Fruit fly (Drosophila melanogaster) whole organism, wandering third instar larva: ENCODE data around the gene PIG-L.

Experiments used
- CG32264 ChIP-seq: fragments of 200-800 bp; sonication (Bioruptor generic); optimal IDR thresholded peaks from 2 replicates; lab custom pipeline; 2016; ENCODE audit warnings: missing biosample characterization, missing genetic modification characterization
- CG9705 ChIP-seq: fragments of 200-800 bp; sonication (Bioruptor generic); optimal IDR thresholded peaks from 2 replicates; lab custom pipeline; 2018; ENCODE audit warnings: missing biosample characterization, mild to moderate bottlenecking, missing genetic modification characterization
- CrebA ChIP-seq: fragments of 200-800 bp; sonication (Bioruptor generic); optimal IDR thresholded peaks from 2 replicates; lab custom pipeline; 2016; ENCODE audit warnings: missing biosample characterization, mild to moderate bottlenecking, missing genetic modification characterization, borderline replicate concordance
- Dfd ChIP-seq: fragments of >200 bp; optimal IDR thresholded peaks from 2 replicates; lab custom pipeline; 2017; ENCODE audit warnings: missing biosample characterization, missing genetic modification characterization
- Dif ChIP-seq: fragments of 200-275, 200-300 bp; sonication (Bioruptor generic); optimal IDR thresholded peaks from 2 replicates; lab custom pipeline; 2018; ENCODE audit warnings: missing biosample characterization, missing genetic modification characterization; ENCODE audit not compliant: partially characterized antibody
- GATAd ChIP-seq: sonication (Bioruptor generic); optimal IDR thresholded peaks from 2 replicates; lab custom pipeline; 2016; ENCODE audit warnings: missing biosample characterization, missing genetic modification characterization
- HLH106 ChIP-seq: fragments of 200-800 bp; optimal IDR thresholded peaks from 3 replicates; lab custom pipeline; 2019; ENCODE audit warnings: missing biosample characterization, mild to moderate bottlenecking, missing genetic modification characterization, moderate library complexity
- Hr78 ChIP-seq: fragments of >200 bp; optimal IDR thresholded peaks from 2 replicates; lab custom pipeline; 2017; ENCODE audit warnings: missing biosample characterization, missing genetic modification characterization
- Hr83 ChIP-seq: fragments of 200-300 bp; sonication (Bioruptor generic); optimal IDR thresholded peaks from 2 replicates; lab custom pipeline; 2016; ENCODE audit warnings: missing biosample characterization, mild to moderate bottlenecking, missing genetic modification characterization, moderate library complexity; ENCODE audit not compliant: poor library complexity, severe bottlenecking
- Mio ChIP-seq: sonication (Bioruptor generic); optimal IDR thresholded peaks from 2 replicates; lab custom pipeline; 2016; ENCODE audit warnings: missing biosample characterization, missing genetic modification characterization
- Myc ChIP-seq: fragments of >200 bp; optimal IDR thresholded peaks from 2 replicates; lab custom pipeline; 2017
- N ChIP-seq: fragments of >200 bp; optimal IDR thresholded peaks from 2 replicates; lab custom pipeline; 2018; ENCODE audit warnings: missing biosample characterization, missing external identifiers, missing genetic modification characterization
- OdsH ChIP-seq: fragments of 200-800 bp; sonication (Bioruptor generic); optimal IDR thresholded peaks from 2 replicates; lab custom pipeline; 2016; ENCODE audit warnings: missing biosample characterization, mild to moderate bottlenecking, missing genetic modification characterization
- Rel ChIP-seq, 2 experiments: fragments of 200-800 bp; sonication (Bioruptor generic) in 1 of 2; optimal IDR thresholded peaks; 2 replicates in 1 of 2; 3 replicates in 1 of 2; lab custom pipeline; 2016 to 2019; ENCODE audit warnings: mild to moderate bottlenecking in 2 of 2, missing biosample characterization in 2 of 2, missing genetic modification characterization in 2 of 2, moderate library complexity in 1 of 2
- Sp1 ChIP-seq: fragments of 200-800 bp; sonication (Bioruptor generic); optimal IDR thresholded peaks from 3 replicates; lab custom pipeline; 2019; ENCODE audit warnings: missing biosample characterization, mild to moderate bottlenecking, missing genetic modification characterization, moderate library complexity
- Vsx2 ChIP-seq: fragments of 200-300, 225-300 bp; sonication (Bioruptor generic); optimal IDR thresholded peaks from 2 replicates; lab custom pipeline; 2018; ENCODE audit warnings: missing biosample characterization, missing genetic modification characterization; ENCODE audit not compliant: partially characterized antibody
- br ChIP-seq: fragments of 200-800 bp; sonication (Bioruptor generic); optimal IDR thresholded peaks from 2 replicates; lab custom pipeline; 2016; ENCODE audit warnings: missing biosample characterization, missing genetic modification characterization
- brk ChIP-seq: fragments of 200-800 bp; sonication (Bioruptor generic); optimal IDR thresholded peaks from 2 replicates; lab custom pipeline; 2016; ENCODE audit warnings: missing biosample characterization, mild to moderate bottlenecking, missing genetic modification characterization
- dl ChIP-seq, 2 experiments: fragments of 175-275, 200-275 bp in 1 of 2; fragments of 200-275 bp in 1 of 2; sonication (Bioruptor generic); optimal IDR thresholded peaks; lab custom pipeline; 2018; ENCODE audit warnings: mild to moderate bottlenecking in 2 of 2, missing biosample characterization in 2 of 2, missing genetic modification characterization in 2 of 2, moderate library complexity in 2 of 2; ENCODE audit not compliant: partially characterized antibody in 2 of 2, insufficient read depth in 1 of 2
- dmrt93B ChIP-seq: fragments of 200-800 bp; sonication (Bioruptor generic); optimal IDR thresholded peaks from 2 replicates; lab custom pipeline; 2018; ENCODE audit warnings: missing biosample characterization, mild to moderate bottlenecking, missing genetic modification characterization
- dsf ChIP-seq: sonication (Bioruptor generic); optimal IDR thresholded peaks from 2 replicates; lab custom pipeline; 2016; ENCODE audit warnings: missing biosample characterization, missing genetic modification characterization, borderline replicate concordance
- ey ChIP-seq: fragments of 200-800 bp; sonication (Bioruptor generic); optimal IDR thresholded peaks from 2 replicates; lab custom pipeline; 2016; ENCODE audit warnings: missing biosample characterization, missing genetic modification characterization
- foxo ChIP-seq, 2 experiments: fragments of 200-800 bp; sonication (Bioruptor generic); optimal IDR thresholded peaks; 2 replicates in 1 of 2; 3 replicates in 1 of 2; lab custom pipeline; 2016 to 2017; ENCODE audit warnings: missing biosample characterization in 2 of 2, missing genetic modification characterization in 2 of 2
- fru ChIP-seq: fragments of 200-800 bp; sonication (Bioruptor generic); optimal IDR thresholded peaks from 3 replicates; lab custom pipeline; 2016; ENCODE audit warnings: missing biosample characterization, mild to moderate bottlenecking, missing genetic modification characterization
- h ChIP-seq: fragments of 200-800 bp; sonication (Bioruptor generic); optimal IDR thresholded peaks from 3 replicates; lab custom pipeline; 2016; ENCODE audit warnings: missing biosample characterization, mild to moderate bottlenecking, missing genetic modification characterization
- jim ChIP-seq: fragments of 175-275, 200-325 bp; sonication (Bioruptor generic); optimal IDR thresholded peaks from 2 replicates; lab custom pipeline; 2016; ENCODE audit warnings: missing biosample characterization, mild to moderate bottlenecking, missing genetic modification characterization
- pan ChIP-seq: fragments of >200 bp; optimal IDR thresholded peaks from 2 replicates; lab custom pipeline; 2017
- psq ChIP-seq: fragments of 200-800 bp; sonication (Bioruptor generic); optimal IDR thresholded peaks from 3 replicates; lab custom pipeline; 2017; ENCODE audit warnings: missing biosample characterization, mild to moderate bottlenecking, missing genetic modification characterization, moderate library complexity
- rgr ChIP-seq: fragments of 200-800 bp; sonication (Bioruptor generic); optimal IDR thresholded peaks from 3 replicates; lab custom pipeline; 2016; ENCODE audit warnings: missing biosample characterization, mild to moderate bottlenecking, missing genetic modification characterization
- sage ChIP-seq: fragments of 200-800 bp; sonication (Bioruptor generic); optimal IDR thresholded peaks from 2 replicates; lab custom pipeline; 2016; ENCODE audit warnings: missing biosample characterization, mild to moderate bottlenecking, missing genetic modification characterization
- sv ChIP-seq: fragments of 200-800 bp; sonication (Bioruptor generic); optimal IDR thresholded peaks from 3 replicates; lab custom pipeline; 2016; ENCODE audit warnings: missing biosample characterization, missing genetic modification characterization
- tai ChIP-seq: sonication (Bioruptor generic); optimal IDR thresholded peaks from 2 replicates; lab custom pipeline; 2016; ENCODE audit warnings: missing biosample characterization, missing genetic modification characterization
- usp ChIP-seq: fragments of >200 bp; optimal IDR thresholded peaks from 2 replicates; lab custom pipeline; 2017; ENCODE audit warnings: missing biosample characterization, missing genetic modification characterization
- woc ChIP-seq: sonication (Bioruptor generic); optimal IDR thresholded peaks from 2 replicates; lab custom pipeline; 2016; ENCODE audit warnings: missing biosample characterization, mild to moderate bottlenecking, missing genetic modification characterization

The PIG-L gene

DNA sequence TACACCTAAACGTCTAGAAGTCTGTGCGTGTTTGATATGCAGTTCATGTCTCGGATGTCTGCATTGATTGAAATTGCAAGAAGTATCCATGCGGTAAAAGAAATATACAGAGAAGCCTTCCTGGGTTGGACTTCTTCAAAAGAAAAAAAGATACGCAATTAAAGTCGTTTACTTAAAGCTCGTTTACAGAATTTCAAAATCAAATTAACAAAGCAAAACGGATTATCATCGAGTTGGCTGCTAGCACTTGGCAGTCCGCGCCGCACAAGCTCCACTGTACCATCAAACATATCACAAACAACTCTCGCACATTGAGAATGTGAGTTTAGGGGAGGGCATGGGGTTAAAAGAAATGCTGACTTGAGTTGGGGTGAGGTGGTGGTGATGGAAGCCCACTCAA, 22.7 kb downstream of the PIG-L start (continued):
- TF ChIP-seq Dif (GFP tag; lab: Kevin White, UChicago) = no peak
- TF ChIP-seq br (GFP tag; lab: Kevin White, UChicago) = peak; percentile 59

DNA sequence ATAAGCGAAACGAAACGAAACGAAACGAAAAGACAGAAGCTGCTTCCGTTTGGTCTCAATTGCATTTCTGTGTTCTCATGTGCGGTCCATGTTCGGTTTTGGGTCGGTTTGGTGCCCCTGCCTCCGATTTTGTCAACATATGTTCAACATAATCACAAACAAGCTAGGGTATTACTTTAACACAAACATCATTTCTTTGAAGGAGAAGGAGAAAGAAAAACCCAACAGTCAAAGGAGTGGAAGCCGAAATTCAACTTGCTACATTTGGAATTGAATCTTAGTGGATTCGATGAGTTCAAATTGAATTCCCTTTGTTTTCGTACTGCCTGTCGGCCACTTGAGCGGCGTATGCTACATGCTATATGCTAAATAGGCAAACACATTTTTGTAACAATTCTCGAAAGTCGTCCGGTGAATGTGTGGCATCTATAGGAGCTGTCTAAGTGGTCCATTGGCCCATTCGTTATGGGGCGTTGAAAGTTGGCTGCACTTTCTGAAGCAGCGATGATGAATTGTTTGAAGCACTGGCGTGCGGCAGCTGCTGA, 23.5 kb downstream of the PIG-L start:
- no peak for TF ChIP-seq CrebA
- no peak for TF ChIP-seq usp (GFP tag; lab: Kevin White, UChicago)
- TF ChIP-seq dmrt93B (GFP tag; lab: Kevin White, UChicago) = no peak
- no peak for TF ChIP-seq CG32264 (GFP tag; lab: Kevin White, UChicago)
- TF ChIP-seq Myc (lab: Kevin White, UChicago) = no peak
- TF ChIP-seq Sp1 (GFP tag; lab: Kevin White, UChicago) = no peak
- TF ChIP-seq Dfd (GFP tag; lab: Kevin White, UChicago) = no peak
- TF ChIP-seq woc (GFP tag; lab: Kevin White, UChicago) = no peak
- TF ChIP-seq Vsx2 (GFP tag; lab: Kevin White, UChicago) = no peak
- no peak for TF ChIP-seq OdsH (GFP tag; lab: Kevin White, UChicago)
- TF ChIP-seq Mio = no peak
- TF ChIP-seq foxo (GFP tag; optimal IDR thresholded peaks at IDR 0.05; lab: Kevin White, UChicago) = no peak
- TF ChIP-seq psq (GFP tag; lab: Kevin White, UChicago) = no peak
- no peak for TF ChIP-seq pan (lab: Kevin White, UChicago)
- TF ChIP-seq N (GFP tag; lab: Kevin White, UChicago) = no peak
- TF ChIP-seq fru (GFP tag; lab: Kevin White, UChicago) = no peak
- TF ChIP-seq brk (GFP tag; lab: Kevin White, UChicago) = no peak
- TF ChIP-seq Dif (GFP tag; lab: Kevin White, UChicago) = no peak
- TF ChIP-seq GATAd (GFP tag; lab: Kevin White, UChicago) = no peak

DNA sequence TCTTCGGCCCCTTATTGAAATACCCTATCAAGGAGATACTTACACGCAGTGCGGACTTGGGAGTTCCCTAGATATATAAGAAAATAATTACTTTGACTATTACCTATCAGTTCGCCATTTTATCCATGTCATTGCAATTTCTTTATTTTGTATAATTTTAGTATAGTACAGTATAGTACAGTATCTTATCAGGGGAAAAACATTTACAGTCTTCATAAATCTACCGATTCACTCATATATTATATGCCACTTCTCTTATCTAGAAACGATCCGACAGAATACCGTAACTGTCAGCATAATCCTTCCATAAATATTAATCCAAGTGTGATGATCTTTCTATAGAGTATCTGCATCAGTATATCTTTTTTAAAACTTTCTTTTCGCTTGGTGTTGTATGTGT, 24.7 kb downstream of the PIG-L start:
- TF ChIP-seq Mio (no peak), ey (GFP tag; lab: Kevin White, UChicago) (no peak), Vsx2 (GFP tag; lab: Kevin White, UChicago) (no peak), dl (GFP tag; optimal IDR thresholded peaks at IDR 0.05; lab: Kevin White, UChicago; ENCODE audit: insufficient read depth in 1 of 2, partially characterized antibody in 2 of 2) (no peak), Rel (GFP tag; optimal IDR thresholded peaks at IDR 0.05; lab: Kevin White, UChicago) (no peak), Rel (tag; optimal IDR thresholded peaks at IDR 0.05; lab: Kevin White, UChicago) (no peak), sv (GFP tag; lab: Kevin White, UChicago) (no peak), dsf (GFP tag; lab: Kevin White, UChicago) (no peak), N (GFP tag; lab: Kevin White, UChicago) (no peak), tai (GFP tag; lab: Kevin White, UChicago) (no peak), fru (GFP tag; lab: Kevin White, UChicago) (no peak), Sp1 (GFP tag; lab: Kevin White, UChicago) (no peak), Hr83 (GFP tag; lab: Kevin White, UChicago) (no peak), GATAd (GFP tag; lab: Kevin White, UChicago) (no peak), OdsH (GFP tag; lab: Kevin White, UChicago) (no peak), br (GFP tag; lab: Kevin White, UChicago) (no peak), sage (GFP tag; lab: Kevin White, UChicago) (no peak), jim (GFP tag; lab: Kevin White, UChicago) (no peak), Dif (GFP tag; lab: Kevin White, UChicago) (no peak)

DNA sequence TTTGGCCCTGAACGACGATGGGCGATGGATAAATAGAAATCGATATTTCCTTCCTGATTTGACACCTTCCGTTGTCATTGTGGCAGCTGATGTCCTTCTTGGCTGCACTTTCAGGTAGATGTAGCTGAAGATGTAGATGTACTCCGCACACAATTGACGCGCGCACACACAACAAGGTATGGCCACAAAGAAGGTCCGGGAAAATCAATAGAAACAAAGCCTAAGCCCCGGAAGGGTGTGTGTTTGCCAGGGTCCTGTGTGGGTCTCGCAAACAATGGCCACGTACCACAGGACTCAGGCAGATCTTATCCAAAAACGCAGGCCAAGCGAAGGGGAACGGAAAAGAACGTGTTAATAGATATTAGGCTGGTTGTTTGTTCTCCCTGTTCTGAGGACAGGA, 25.7 kb downstream of the PIG-L start:
- TF ChIP-seq h (GFP tag; lab: Kevin White, UChicago) (no peak), ey (GFP tag; lab: Kevin White, UChicago) (no peak), CG9705 (GFP tag; lab: Kevin White, UChicago) (no peak), CrebA (no peak), Dfd (GFP tag; lab: Kevin White, UChicago) (no peak), CG32264 (GFP tag; lab: Kevin White, UChicago) (no peak), Hr78 (GFP tag; lab: Kevin White, UChicago) (no peak), N (GFP tag; lab: Kevin White, UChicago) (no peak), br (GFP tag; lab: Kevin White, UChicago) (no peak), OdsH (GFP tag; lab: Kevin White, UChicago) (no peak), pan (lab: Kevin White, UChicago) (no peak), Dif (GFP tag; lab: Kevin White, UChicago) (no peak), foxo (GFP tag; optimal IDR thresholded peaks at IDR 0.05; lab: Kevin White, UChicago) (no peak), rgr (GFP tag; lab: Kevin White, UChicago) (no peak), jim (GFP tag; lab: Kevin White, UChicago) (no peak), Rel (GFP tag; optimal IDR thresholded peaks at IDR 0.05; lab: Kevin White, UChicago) (no peak), Rel (tag; optimal IDR thresholded peaks at IDR 0.05; lab: Kevin White, UChicago) (no peak), Sp1 (GFP tag; lab: Kevin White, UChicago) (no peak), brk (GFP tag; lab: Kevin White, UChicago) (no peak), HLH106 (no peak)
